Worm (Caenorhabditis elegans): ENCODE data around the gene ags-3.

Gene ags-3

ce11 chrX:5303500-5303899 is at the start of gene ags-3:
TSS of gene ags-3 (minus strand) at chrX:5303600.
- TF ChIP-seq alr-1 (tag; optimal IDR thresholded peaks at IDR 0.05; ENCODE audit: borderline replicate concordance) (no peak), fos-1 (tag; optimal IDR thresholded peaks at IDR 0.05) (no peak), ets-5 (GFP tag; IDR thresholded peaks at IDR 0.05) (no peak), lin-39 (tag; optimal IDR thresholded peaks at IDR 0.05) (no peak), jun-1 (tag; optimal IDR thresholded peaks at IDR 0.05) (no peak), ama-1 (optimal IDR thresholded peaks at IDR 0.05) (no peak), hpl-2 (GFP tag; optimal IDR thresholded peaks at IDR 0.05) (no peak), mab-9 (GFP tag; IDR thresholded peaks at IDR 0.05) (no peak), egl-27 (tag; optimal IDR thresholded peaks at IDR 0.05) (no peak)

- TF ChIP-seq unc-130 (tag; optimal IDR thresholded peaks at IDR 0.05) (no peak), tlp-1 (tag; optimal IDR thresholded peaks at IDR 0.05) (no peak), nhr-85 (tag) (no peak), lin-14 (GFP tag; optimal IDR thresholded peaks at IDR 0.05) (peak; percentile 43), dsc-1 (tag; optimal IDR thresholded peaks at IDR 0.05) (peak; percentile 93), fkh-4 (tag; optimal IDR thresholded peaks at IDR 0.05; ENCODE audit: borderline replicate concordance) (peak; percentile 43), snu-23 (GFP tag; optimal IDR thresholded peaks at IDR 0.05) (peak; percentile 41), irx-1 (tag; optimal IDR thresholded peaks at IDR 0.05) (no peak), mep-1 (tag; optimal IDR thresholded peaks at IDR 0.05) (no peak), rnt-1 (tag; optimal IDR thresholded peaks at IDR 0.05) (no peak), dpl-1 (GFP tag; optimal IDR thresholded peaks at IDR 0.05) (no peak), lin-35 (GFP tag; optimal IDR thresholded peaks at IDR 0.05) (no peak), nhr-20 (tag; optimal IDR thresholded peaks at IDR 0.05) (peak; percentile 4), hlh-4 (tag; optimal IDR thresholded peaks at IDR 0.05) (no peak), ces-1 (GFP tag; optimal IDR thresholded peaks at IDR 0.05) (no peak), nhr-11 (tag; optimal IDR thresholded peaks at IDR 0.05) (no peak), skn-1 (tag; optimal IDR thresholded peaks at IDR 0.05) (no peak), aly-2 (tag; optimal IDR thresholded peaks at IDR 0.05) (no peak), mab-9 (GFP tag; IDR thresholded peaks at IDR 0.05) (no peak), nhr-71 (tag; optimal IDR thresholded peaks at IDR 0.05) (peak; percentile 27), mdl-1 (tag; optimal IDR thresholded peaks at IDR 0.05) (no peak), unc-30 (tag; optimal IDR thresholded peaks at IDR 0.05) (no peak), ceh-63 (GFP tag; optimal IDR thresholded peaks at IDR 0.05) (no peak), ceh-90 (tag; optimal IDR thresholded peaks at IDR 0.05) (no peak), pag-3 (tag; optimal IDR thresholded peaks at IDR 0.05; ENCODE audit: borderline replicate concordance, insufficient read depth) (peak; percentile 61)
These were observed 45.2 kb upstream of the ags-3 start, which contains the start of gene syx-3 for ce11 chrX:5348529-5349148. TSS of gene syx-3 (plus strand) at chrX:5349098.

ce11 chrX:5347856-5348255 is 44.5 kb upstream of the ags-3 start:
- TF ChIP-seq nhr-85 (tag) (no peak), nhr-76 (tag; optimal IDR thresholded peaks at IDR 0.05) (no peak), rnt-1 (tag; optimal IDR thresholded peaks at IDR 0.05) (no peak), sptf-1 (tag; optimal IDR thresholded peaks at IDR 0.05) (no peak), lin-14 (GFP tag; optimal IDR thresholded peaks at IDR 0.05) (peak; percentile 17), jun-1 (tag; optimal IDR thresholded peaks at IDR 0.05) (no peak), dsc-1 (tag; optimal IDR thresholded peaks at IDR 0.05) (peak; percentile 18), pag-3 (tag; optimal IDR thresholded peaks at IDR 0.05; ENCODE audit: borderline replicate concordance, insufficient read depth) (no peak)

ce11 chrX:5346303-5346702 is 42.9 kb upstream of the ags-3 start:
- TF ChIP-seq pqm-1 (tag; optimal IDR thresholded peaks at IDR 0.05) (no peak), lin-35 (GFP tag; optimal IDR thresholded peaks at IDR 0.05) (peak in 1 of 2 experiments; percentile 3), elt-2 (tag; optimal IDR thresholded peaks at IDR 0.05) (peak; percentile 0), efl-1 (optimal IDR thresholded peaks at IDR 0.05) (no peak), efl-1 (GFP tag; optimal IDR thresholded peaks at IDR 0.05 in 1 of 2) (peak in 1 of 2 experiments; percentile 62)

Measured in whole organism, L1 larva.